Fruit fly (Drosophila melanogaster) whole organism, embryonic: ENCODE measurements around the gene Nab2.

Experiments used
- Bgb ChIP-seq: fragments of 200-800 bp; sonication (Bioruptor generic); IDR thresholded peaks from 2 replicates; pipeline ENCODE4 v1.3.6; 2022; ENCODE audit warnings: missing biosample characterization, missing genetic modification characterization; ENCODE audit not compliant: partially characterized antibody
- CG10654 ChIP-seq: fragments of 200-800 bp; sonication (Bioruptor generic); optimal IDR thresholded peaks from 2 replicates; lab custom pipeline; 2016; ENCODE audit warnings: missing biosample characterization, missing genetic modification characterization
- CG10979 ChIP-seq: fragments of 200-800 bp; sonication (Bioruptor generic); optimal IDR thresholded peaks from 2 replicates; lab custom pipeline; 2018; ENCODE audit warnings: missing biosample characterization, mild to moderate bottlenecking, missing genetic modification characterization, moderate library complexity
- CG12071 ChIP-seq: fragments of 200-800 bp; sonication (Bioruptor generic); optimal IDR thresholded peaks from 3 replicates; lab custom pipeline; 2018; ENCODE audit warnings: missing biosample characterization, mild to moderate bottlenecking, missing genetic modification characterization
- CG12769 ChIP-seq: fragments of 200-800 bp; sonication (Bioruptor generic); optimal IDR thresholded peaks from 2 replicates; lab custom pipeline; 2019; ENCODE audit warnings: missing biosample characterization, mild to moderate bottlenecking, missing genetic modification characterization, moderate library complexity
- CG13287 ChIP-seq: fragments of 200-800 bp; sonication (Bioruptor generic); IDR thresholded peaks from 2 replicates; pipeline ENCODE4 v1.3.6; 2022; ENCODE audit warnings: missing biosample characterization, missing genetic modification characterization; ENCODE audit not compliant: partially characterized antibody
- CG13775 ChIP-seq: fragments of 200-800 bp; sonication (Bioruptor generic); optimal IDR thresholded peaks from 3 replicates; lab custom pipeline; 2017; ENCODE audit warnings: missing biosample characterization, mild to moderate bottlenecking, missing genetic modification characterization
- CG15696 ChIP-seq: fragments of 200-800 bp; sonication (Bioruptor generic); optimal IDR thresholded peaks from 2 replicates; lab custom pipeline; 2019; ENCODE audit warnings: missing biosample characterization, mild to moderate bottlenecking, missing genetic modification characterization, moderate library complexity
- CG16863 ChIP-seq: fragments of 200-800 bp; sonication (Bioruptor generic); optimal IDR thresholded peaks from 3 replicates; lab custom pipeline; 2016; ENCODE audit warnings: missing biosample characterization, missing genetic modification characterization
- CG17186 ChIP-seq: fragments of 200-800 bp; sonication (Bioruptor generic); optimal IDR thresholded peaks from 3 replicates; lab custom pipeline; 2017; ENCODE audit warnings: missing biosample characterization, missing genetic modification reagents, missing genetic modification characterization
- CG1792 ChIP-seq: fragments of 200-800 bp; sonication (Bioruptor generic); optimal IDR thresholded peaks from 2 replicates; lab custom pipeline; 2016; ENCODE audit warnings: missing biosample characterization, missing genetic modification characterization
- CG18262 ChIP-seq: fragments of 200-800 bp; optimal IDR thresholded peaks from 3 replicates; lab custom pipeline; 2019; ENCODE audit warnings: missing biosample characterization, mild to moderate bottlenecking, missing genetic modification characterization, moderate library complexity
- CG18476 ChIP-seq: fragments of 200-800 bp; sonication (Bioruptor generic); optimal IDR thresholded peaks from 2 replicates; lab custom pipeline; 2016; ENCODE audit warnings: missing biosample characterization, mild to moderate bottlenecking, missing genetic modification characterization
- CG32532 ChIP-seq: fragments of 200-800 bp; sonication (Bioruptor generic); IDR thresholded peaks from 2 replicates; pipeline ENCODE4 v1.3.6; 2022; ENCODE audit warnings: missing biosample characterization, missing genetic modification characterization
- CG3407 ChIP-seq: fragments of 200-800 bp; sonication (Bioruptor generic); optimal IDR thresholded peaks from 2 replicates; lab custom pipeline; 2018; ENCODE audit warnings: missing biosample characterization, mild to moderate bottlenecking, missing genetic modification characterization
- CG34422 ChIP-seq: fragments of 200-800 bp; sonication (Bioruptor generic); IDR thresholded peaks from 3 replicates; pipeline ENCODE4 v1.3.6; 2022; ENCODE audit warnings: missing biosample characterization, missing genetic modification characterization
- CG6765 ChIP-seq: fragments of 200-800 bp; sonication (Bioruptor generic); optimal IDR thresholded peaks from 3 replicates; lab custom pipeline; 2017; ENCODE audit warnings: missing biosample characterization, mild to moderate bottlenecking, missing genetic modification characterization
- CG9215 ChIP-seq: fragments of 200-800 bp; sonication (Bioruptor generic); IDR thresholded peaks from 2 replicates; pipeline ENCODE4 v1.3.6; 2022; ENCODE audit warnings: missing biosample characterization, missing genetic modification characterization
- CG9437 ChIP-seq: fragments of 200-800 bp; sonication (Bioruptor generic); optimal IDR thresholded peaks from 2 replicates; lab custom pipeline; 2018; ENCODE audit warnings: missing biosample characterization, mild to moderate bottlenecking, missing genetic modification characterization
- CTCF ChIP-seq: fragments of 200-800 bp; sonication (Bioruptor generic); optimal IDR thresholded peaks from 2 replicates; lab custom pipeline; 2017; ENCODE audit warnings: missing biosample characterization, mild to moderate bottlenecking, missing genetic modification characterization, moderate library complexity
- D19A ChIP-seq: fragments of 200-800 bp; optimal IDR thresholded peaks from 3 replicates; lab custom pipeline; 2019; ENCODE audit warnings: missing biosample characterization, mild to moderate bottlenecking, missing genetic modification characterization, moderate library complexity
- Dp ChIP-seq: fragments of 200-800 bp; sonication (Bioruptor generic); optimal IDR thresholded peaks from 2 replicates; lab custom pipeline; 2018; ENCODE audit warnings: missing biosample characterization, mild to moderate bottlenecking, missing genetic modification characterization, moderate library complexity
- Fer2 ChIP-seq: fragments of 200-800 bp; sonication (Bioruptor generic); optimal IDR thresholded peaks from 2 replicates; lab custom pipeline; 2018; ENCODE audit warnings: missing biosample characterization, mild to moderate bottlenecking, missing genetic modification characterization, moderate library complexity
- GATAe ChIP-seq: fragments of 200-800 bp; sonication (Bioruptor generic); conservative IDR thresholded peaks from 2 replicates; pipeline ENCODE4 v1.3.6; 2022; ENCODE audit warnings: missing biosample characterization, missing genetic modification characterization
- H2.0 ChIP-seq: fragments of 200-800 bp; sonication (Bioruptor generic); IDR thresholded peaks from 2 replicates; pipeline ENCODE4 v1.3.6; 2022; ENCODE audit warnings: missing biosample characterization, missing genetic modification characterization
- Lpt ChIP-seq: fragments of >200 bp; optimal IDR thresholded peaks from 2 replicates; lab custom pipeline; 2018; ENCODE audit warnings: missing biosample characterization, missing genetic modification characterization
- MBD-R2 ChIP-seq: fragments of 200-800 bp; sonication (Bioruptor generic); IDR thresholded peaks from 2 replicates; pipeline ENCODE4 v1.3.6; 2022; ENCODE audit warnings: missing biosample characterization, missing genetic modification characterization
- Poxn ChIP-seq: fragments of 200-800 bp; sonication (Bioruptor generic); IDR thresholded peaks from 2 replicates; pipeline ENCODE4 v1.3.6; 2022; ENCODE audit warnings: missing biosample characterization, missing genetic modification characterization
- Side ChIP-seq: fragments of 200-800 bp; sonication (Bioruptor generic); optimal IDR thresholded peaks from 2 replicates; lab custom pipeline; 2016; ENCODE audit warnings: missing biosample characterization, missing genetic modification characterization
- Sox102F ChIP-seq: fragments of 200-800 bp; sonication (Bioruptor generic); optimal IDR thresholded peaks from 2 replicates; lab custom pipeline; 2018; ENCODE audit warnings: missing biosample characterization, mild to moderate bottlenecking, missing genetic modification characterization, moderate library complexity
- Ssrp ChIP-seq: fragments of 200-800 bp; sonication (Bioruptor generic); optimal IDR thresholded peaks from 2 replicates; lab custom pipeline; 2018; ENCODE audit warnings: missing biosample characterization, mild to moderate bottlenecking, missing genetic modification characterization, moderate library complexity
- Vsx1 ChIP-seq: fragments of 200-800 bp; sonication (Bioruptor generic); optimal IDR thresholded peaks from 2 replicates; lab custom pipeline; 2017; ENCODE audit warnings: missing biosample characterization, mild to moderate bottlenecking, missing genetic modification characterization, missing genetic modification reagents
- Xbp1 ChIP-seq: fragments of 200-800 bp; sonication (Bioruptor generic); optimal IDR thresholded peaks from 3 replicates; lab custom pipeline; 2016; ENCODE audit warnings: missing biosample characterization, mild to moderate bottlenecking, missing genetic modification characterization
- chn ChIP-seq: fragments of 200-800 bp; sonication (Bioruptor generic); optimal IDR thresholded peaks from 2 replicates; lab custom pipeline; 2016; ENCODE audit warnings: missing biosample characterization, missing genetic modification characterization
- grau ChIP-seq: fragments of 200-800 bp; optimal IDR thresholded peaks from 3 replicates; lab custom pipeline; 2019; ENCODE audit warnings: missing biosample characterization, mild to moderate bottlenecking, missing genetic modification characterization, moderate library complexity
- gsb-n ChIP-seq: fragments of 200-800 bp; sonication (Bioruptor generic); optimal IDR thresholded peaks from 3 replicates; lab custom pipeline; 2018; ENCODE audit warnings: missing biosample characterization, mild to moderate bottlenecking, missing genetic modification characterization
- ham ChIP-seq: fragments of 200-800 bp; sonication (Bioruptor generic); IDR thresholded peaks from 2 replicates; pipeline ENCODE4 v1.3.6; 2022; ENCODE audit warnings: missing biosample characterization, missing genetic modification characterization
- luna ChIP-seq: fragments of 200-800 bp; sonication (Bioruptor generic); optimal IDR thresholded peaks from 2 replicates; lab custom pipeline; 2016; ENCODE audit warnings: missing biosample characterization, missing genetic modification characterization
- mld ChIP-seq: fragments of 200-800 bp; sonication (Bioruptor generic); IDR thresholded peaks from 3 replicates; pipeline ENCODE4 v1.3.6; 2022; ENCODE audit warnings: missing biosample characterization, missing genetic modification characterization; ENCODE audit not compliant: partially characterized antibody
- pros ChIP-seq: fragments of 200-800 bp; sonication (Bioruptor generic); optimal IDR thresholded peaks from 3 replicates; lab custom pipeline; 2019; ENCODE audit warnings: missing biosample characterization, mild to moderate bottlenecking, missing genetic modification characterization, moderate library complexity
- ranshi ChIP-seq: fragments of 200-800 bp; sonication (Bioruptor generic); IDR thresholded peaks from 2 replicates; pipeline ENCODE4 v1.3.6; 2022; ENCODE audit warnings: missing biosample characterization, missing genetic modification characterization
- sd ChIP-seq: fragments of 200-800 bp; sonication (Bioruptor generic); optimal IDR thresholded peaks from 3 replicates; lab custom pipeline; 2018; ENCODE audit warnings: missing biosample characterization, mild to moderate bottlenecking, missing genetic modification characterization, moderate library complexity
- stwl ChIP-seq: fragments of 200-800 bp; sonication (Bioruptor generic); optimal IDR thresholded peaks from 3 replicates; lab custom pipeline; 2018; ENCODE audit warnings: missing biosample characterization, mild to moderate bottlenecking, missing genetic modification characterization, moderate library complexity
- tin ChIP-seq: fragments of 200-800 bp; sonication (Bioruptor generic); optimal IDR thresholded peaks from 3 replicates; lab custom pipeline; 2016; ENCODE audit warnings: missing biosample characterization, missing genetic modification characterization
- unc-4 ChIP-seq: fragments of 200-800 bp; sonication (Bioruptor generic); IDR thresholded peaks from 2 replicates; pipeline ENCODE4 v1.3.6; 2022; ENCODE audit warnings: missing biosample characterization, missing genetic modification characterization; ENCODE audit not compliant: partially characterized antibody
- wor ChIP-seq: fragments of 200-800 bp; sonication (Bioruptor generic); IDR thresholded peaks from 2 replicates; pipeline ENCODE4 v1.3.6; 2022; ENCODE audit warnings: missing biosample characterization, missing genetic modification characterization
- zen ChIP-seq: fragments of 200-800 bp; sonication (Bioruptor generic); optimal IDR thresholded peaks from 3 replicates; lab custom pipeline; 2018; ENCODE audit warnings: missing biosample characterization, mild to moderate bottlenecking, missing genetic modification characterization, moderate library complexity
- zfh2 ChIP-seq: fragments of 200-800 bp; sonication (Bioruptor generic); optimal IDR thresholded peaks from 2 replicates; lab custom pipeline; 2016; ENCODE audit warnings: missing biosample characterization, missing genetic modification characterization

The Nab2 gene

dm6 chr3R:24276104-24277008 is 41.9 kb downstream of the Nab2 start, which contains the start of gene Orct (continued):
- TF ChIP-seq CG34422 (GFP tag; lab: Robert Waterston, UW) = no peak
- TF ChIP-seq Poxn (GFP tag; lab: Robert Waterston, UW) = 0 out of 2 replicates have a peak, but pooled peaks have one; percentile 19
- TF ChIP-seq CG17186 (GFP tag; lab: Kevin White, UChicago) = no peak
- peak; percentile 87 for TF ChIP-seq zfh2 (GFP tag; lab: Kevin White, UChicago)
- TF ChIP-seq CG18476 (GFP tag; lab: Kevin White, UChicago) = peak; percentile 51
- peak; percentile 59 for TF ChIP-seq CG12071 (GFP tag; lab: Kevin White, UChicago)
- TF ChIP-seq sd (tag; lab: Kevin White, UChicago) = peak; percentile 29
- TF ChIP-seq CG18262 (tag; lab: Kevin White, UChicago) = peak; percentile 93
- TF ChIP-seq Side (GFP tag; lab: Kevin White, UChicago) = no peak
- peak; percentile 70 for TF ChIP-seq Sox102F (GFP tag; lab: Kevin White, UChicago)
- TF ChIP-seq gsb-n (tag; lab: Kevin White, UChicago) = peak; percentile 54
- TF ChIP-seq CG1792 (GFP tag; lab: Kevin White, UChicago) = no peak
- peak; percentile 85 for TF ChIP-seq D19A (tag; lab: Kevin White, UChicago)
- TF ChIP-seq stwl (tag; lab: Kevin White, UChicago) = no peak
- peak; percentile 60 for TF ChIP-seq Xbp1 (GFP tag; lab: Kevin White, UChicago)
- TF ChIP-seq CG9437 = peak; percentile 73
- peak; percentile 53; the same call in 1 of the 2 replicates for TF ChIP-seq ranshi
- TF ChIP-seq CG13287 = no peak
- peak; percentile 2 for TF ChIP-seq luna
- TF ChIP-seq H2.0 (GFP tag; lab: Robert Waterston, UW) = peak; percentile 43; the same call in 1 of the 2 replicates
- no peak for TF ChIP-seq unc-4 (GFP tag; lab: Robert Waterston, UW)
- TF ChIP-seq Lpt = no peak
- peak; percentile 76 for TF ChIP-seq CG9215 (GFP tag; lab: Robert Waterston, UW)
- TF ChIP-seq CG6765 = peak; percentile 77
- peak; percentile 55 for TF ChIP-seq Ssrp (tag; lab: Kevin White, UChicago)
- no peak for TF ChIP-seq CG3407
- TF ChIP-seq CG32532 (GFP tag; lab: Robert Waterston, UW) = peak; percentile 79
- TF ChIP-seq mld (GFP tag; lab: Robert Waterston, UW) = 0 out of 3 replicates have a peak, but pooled peaks have one; percentile 15
- TF ChIP-seq ham (GFP tag; lab: Robert Waterston, UW) = no peak
- 0 out of 2 replicates have a peak, but pooled peaks have one; percentile 39 for TF ChIP-seq MBD-R2 (GFP tag; lab: Robert Waterston, UW)
- TF ChIP-seq grau (tag; lab: Kevin White, UChicago) = peak; percentile 87
- peak; percentile 65 for TF ChIP-seq pros (GFP tag; lab: Kevin White, UChicago)
- TF ChIP-seq Dp (GFP tag; lab: Kevin White, UChicago) = no peak
- TF ChIP-seq GATAe (GFP tag; lab: Robert Waterston, UW) = peak; percentile 85
- no peak for TF ChIP-seq CTCF (GFP tag; lab: Kevin White, UChicago)
- peak; percentile 42 for TF ChIP-seq CG15696 (tag; lab: Kevin White, UChicago)
- peak; percentile 3 for TF ChIP-seq zen (tag; lab: Kevin White, UChicago)
- peak; percentile 50 for TF ChIP-seq CG16863 (GFP tag; lab: Kevin White, UChicago)
- peak; percentile 41 for TF ChIP-seq CG10979 (tag; lab: Kevin White, UChicago)
- TF ChIP-seq CG10654 (GFP tag; lab: Kevin White, UChicago) = peak; percentile 27
- peak; percentile 2 for TF ChIP-seq chn (GFP tag; lab: Kevin White, UChicago)
- TF ChIP-seq Fer2 (tag; lab: Kevin White, UChicago) = peak; percentile 34
- TF ChIP-seq CG13775 (GFP tag; lab: Kevin White, UChicago) = peak; percentile 86
- TF ChIP-seq CG12769 (tag; lab: Kevin White, UChicago) = peak; percentile 83
- peak; percentile 30; the same call in 1 of the 2 replicates for TF ChIP-seq Bgb (GFP tag; lab: Robert Waterston, UW)
- peak; percentile 43 for TF ChIP-seq Vsx1 (GFP tag; lab: Kevin White, UChicago)
- peak; percentile 52 for TF ChIP-seq tin
- peak; percentile 35; the same call in 1 of the 2 replicates for TF ChIP-seq wor (GFP tag; lab: Robert Waterston, UW)
